Worm (Caenorhabditis elegans) whole organism, L4 larva: ENCODE data around the gene rmif-2.

Experiments used
- F49E8.2 ChIP-seq: sonication (generic microtip); optimal IDR thresholded peaks from 2 replicates; lab custom pipeline; 2016; ENCODE audit warnings: missing compliant biosample characterization, mild to moderate bottlenecking, missing genetic modification characterization, borderline replicate concordance
- T26A8.4 ChIP-seq: fragments of 200-800 bp; sonication (Bioruptor generic); IDR thresholded peaks from 2 replicates; pipeline ENCODE4 v1.3.6; 2022; ENCODE audit warnings: missing genetic modification characterization, missing compliant biosample characterization
- Y48G9A.11 ChIP-seq: fragments of 200-800 bp; sonication (Bioruptor generic); IDR thresholded peaks from 2 replicates; pipeline ENCODE4 v1.3.6; 2022; ENCODE audit warnings: missing genetic modification reagents, missing genetic modification characterization, missing compliant biosample characterization
- aha-1 ChIP-seq: fragments of 150-350 bp; peaks from one replicate; lab custom pipeline; 2014; ENCODE audit warnings: missing biosample characterization, missing genetic modification characterization
- ceh-20 ChIP-seq: fragments of 200-800 bp; sonication (Bioruptor generic); IDR thresholded peaks from 2 replicates; pipeline ENCODE4 v1.3.6; 2022; ENCODE audit warnings: missing genetic modification reagents, missing genetic modification characterization, missing compliant biosample characterization
- ceh-32 ChIP-seq: sonication (generic microtip); optimal IDR thresholded peaks from 2 replicates; lab custom pipeline; 2016; ENCODE audit warnings: mild to moderate bottlenecking, missing genetic modification characterization, missing compliant biosample characterization; ENCODE audit not compliant: poor library complexity
- ceh-62 ChIP-seq: sonication (generic microtip); optimal IDR thresholded peaks from 2 replicates; lab custom pipeline; 2017; ENCODE audit warnings: missing biosample characterization, missing genetic modification characterization
- daf-16 ChIP-seq, 3 experiments: sonication (generic microtip); optimal IDR thresholded peaks; 2 replicates each; lab custom pipeline; 2016 to 2017; ENCODE audit warnings: missing genetic modification characterization in 3 of 3, missing genetic modification reagents in 3 of 3, mild to moderate bottlenecking in 2 of 3, missing compliant biosample characterization in 2 of 3, missing biosample characterization in 1 of 3, moderate library complexity in 1 of 3
- daf-19 ChIP-seq: fragments of 200-800 bp; sonication (Bioruptor generic); conservative IDR thresholded peaks from 2 replicates; pipeline ENCODE4 v1.3.6; 2022; ENCODE audit warnings: missing genetic modification characterization, missing compliant biosample characterization
- daf-8 ChIP-seq: fragments of 200-800 bp; sonication (Bioruptor generic); IDR thresholded peaks from 2 replicates; pipeline ENCODE4 v1.3.6; 2022; ENCODE audit warnings: missing genetic modification characterization, missing compliant biosample characterization
- dmd-6 ChIP-seq: fragments of 200-800 bp; sonication (Bioruptor generic); IDR thresholded peaks from 2 replicates; pipeline ENCODE4 v1.3.6; 2022; ENCODE audit warnings: missing genetic modification reagents, missing genetic modification characterization, missing compliant biosample characterization
- duxl-1 ChIP-seq: sonication (generic microtip); optimal IDR thresholded peaks from 2 replicates; lab custom pipeline; 2016; ENCODE audit warnings: mild to moderate bottlenecking, missing genetic modification characterization, moderate library complexity, missing compliant biosample characterization; ENCODE audit not compliant: poor library complexity
- gei-8 ChIP-seq: fragments of 200-800 bp; sonication (Bioruptor generic); optimal IDR thresholded peaks from 2 replicates; lab custom pipeline; 2018; ENCODE audit warnings: mild to moderate bottlenecking, missing genetic modification characterization, missing compliant biosample characterization
- hlh-11 ChIP-seq: fragments of 200-800 bp; sonication (Bioruptor generic); optimal IDR thresholded peaks from 2 replicates; lab custom pipeline; 2018; ENCODE audit warnings: mild to moderate bottlenecking, missing genetic modification characterization, missing compliant biosample characterization
- jun-1 ChIP-seq: fragments of 150-350 bp; optimal IDR thresholded peaks from 2 replicates; lab custom pipeline; 2014; ENCODE audit warnings: missing biosample characterization, missing genetic modification reagents, missing genetic modification characterization
- lim-7 ChIP-seq: fragments of 200-800 bp; sonication (Bioruptor generic); IDR thresholded peaks from 2 replicates; pipeline ENCODE4 v1.3.6; 2022; ENCODE audit warnings: missing genetic modification characterization, missing compliant biosample characterization
- lin-1 ChIP-seq: fragments of 200-800 bp; sonication (Bioruptor generic); IDR thresholded peaks from 2 replicates; pipeline ENCODE4 v1.3.6; 2022; ENCODE audit warnings: missing genetic modification reagents, missing genetic modification characterization, missing compliant biosample characterization
- lin-38 ChIP-seq: fragments of 200-800 bp; sonication (Bioruptor generic); IDR thresholded peaks from 2 replicates; pipeline ENCODE4 v1.3.6; 2022; ENCODE audit warnings: missing genetic modification reagents, missing genetic modification characterization, missing compliant biosample characterization
- lir-3 ChIP-seq: sonication (generic microtip); optimal IDR thresholded peaks from 2 replicates; lab custom pipeline; 2016; ENCODE audit warnings: mild to moderate bottlenecking, missing genetic modification characterization, missing compliant biosample characterization
- lsy-2 ChIP-seq, 2 experiments: fragments of 150-350 bp in 1 of 2; sonication (generic microtip) in 1 of 2; optimal IDR thresholded peaks; 2 replicates each; lab custom pipeline; 2014 to 2017; ENCODE audit warnings: missing biosample characterization in 2 of 2, missing genetic modification characterization in 2 of 2
- mdt-29 ChIP-seq: fragments of 200-800 bp; sonication (Bioruptor generic); IDR thresholded peaks from 2 replicates; pipeline ENCODE4 v1.3.6; 2022; ENCODE audit warnings: missing genetic modification reagents, missing genetic modification characterization, missing compliant biosample characterization
- mep-1 ChIP-seq: fragments of 150-350 bp; sonication (generic microtip); optimal IDR thresholded peaks from 3 replicates; lab custom pipeline; 2014; ENCODE audit warnings: missing biosample characterization, missing genetic modification characterization
- mes-2 ChIP-seq: sonication (generic microtip); optimal IDR thresholded peaks from 2 replicates; lab custom pipeline; 2016; ENCODE audit warnings: missing genotype, mild to moderate bottlenecking, missing genetic modification characterization, missing compliant biosample characterization; ENCODE audit not compliant: poor library complexity, severe bottlenecking
- mxl-2 ChIP-seq: fragments of 200-800 bp; sonication (Bioruptor generic); conservative IDR thresholded peaks from 2 replicates; pipeline ENCODE4 v1.3.6; 2022; ENCODE audit warnings: missing genetic modification reagents, missing genetic modification characterization, missing compliant biosample characterization
- mxl-3 ChIP-seq: fragments of 200-800 bp; sonication (Bioruptor generic); optimal IDR thresholded peaks from 2 replicates; lab custom pipeline; 2018; ENCODE audit warnings: mild to moderate bottlenecking, missing genetic modification characterization, missing compliant biosample characterization
- nhr-11 ChIP-seq: fragments of 150-350 bp; optimal IDR thresholded peaks from 2 replicates; lab custom pipeline; 2014; ENCODE audit warnings: missing biosample characterization, missing genetic modification characterization
- nhr-111 ChIP-seq: fragments of 200-800 bp; sonication (Bioruptor generic); optimal IDR thresholded peaks from 2 replicates; lab custom pipeline; 2018; ENCODE audit warnings: mild to moderate bottlenecking, missing genetic modification characterization, missing compliant biosample characterization
- nhr-28 ChIP-seq: fragments of 150-350 bp; optimal IDR thresholded peaks from 2 replicates; lab custom pipeline; 2014; ENCODE audit warnings: missing biosample characterization, missing genetic modification characterization
- nhr-77 ChIP-seq: fragments of 150-350 bp; optimal IDR thresholded peaks from 2 replicates; lab custom pipeline; 2014; ENCODE audit warnings: missing biosample characterization, missing genetic modification characterization
- pha-4 ChIP-seq, 2 experiments: fragments of 150-350 bp in 1 of 2; fragments of 200-800 bp in 1 of 2; sonication (Bioruptor generic) in 1 of 2; IDR thresholded peaks in 1 of 2; optimal IDR thresholded peaks in 1 of 2; 2 replicates each; pipeline versions ENCODE4 v1.3.6 to Lab custom; 2014 to 2022; ENCODE audit warnings: missing genetic modification characterization in 2 of 2, missing genetic modification reagents in 2 of 2, missing biosample characterization in 1 of 2, missing compliant biosample characterization in 1 of 2
- php-3 ChIP-seq: fragments of 200-800 bp; sonication (Bioruptor generic); IDR thresholded peaks from 2 replicates; pipeline ENCODE4 v1.3.6; 2022; ENCODE audit warnings: missing genetic modification reagents, missing genetic modification characterization, missing compliant biosample characterization
- pqm-1 ChIP-seq: sonication (generic microtip); optimal IDR thresholded peaks from 2 replicates; lab custom pipeline; 2017; ENCODE audit warnings: missing biosample characterization, missing genetic modification characterization
- rbr-2 ChIP-seq: sonication (generic microtip); optimal IDR thresholded peaks from 2 replicates; lab custom pipeline; 2016; ENCODE audit warnings: missing genotype, missing genetic modification characterization, missing compliant biosample characterization
- spr-3 ChIP-seq: fragments of 200-800 bp; sonication (Bioruptor generic); optimal IDR thresholded peaks from 2 replicates; lab custom pipeline; 2018; ENCODE audit warnings: mild to moderate bottlenecking, missing genetic modification characterization, missing compliant biosample characterization
- tra-1 ChIP-seq: fragments of 200-800 bp; sonication (Bioruptor generic); IDR thresholded peaks from 2 replicates; pipeline ENCODE4 v1.3.6; 2022; ENCODE audit warnings: missing genetic modification reagents, missing genetic modification characterization, missing compliant biosample characterization
- unc-62 ChIP-seq, 3 experiments: fragments of 150-350 bp in 1 of 3; sonication (generic microtip); optimal IDR thresholded peaks in 2 of 3; peaks in 1 of 3; 1 replicate in 1 of 3; 2 replicates in 2 of 3; lab custom pipeline; 2014 to 2017; ENCODE audit warnings: missing biosample characterization in 3 of 3, missing genetic modification characterization in 3 of 3, missing genetic modification reagents in 3 of 3, missing genotype in 1 of 3
- zfp-2 ChIP-seq: sonication (generic microtip); optimal IDR thresholded peaks from 2 replicates; lab custom pipeline; 2016; ENCODE audit warnings: mild to moderate bottlenecking, missing genetic modification characterization, missing compliant biosample characterization
- ztf-7 ChIP-seq: fragments of 150-350 bp; optimal IDR thresholded peaks from 2 replicates; lab custom pipeline; 2014; ENCODE audit warnings: missing biosample characterization, missing genetic modification characterization

Gene rmif-2

DNA sequence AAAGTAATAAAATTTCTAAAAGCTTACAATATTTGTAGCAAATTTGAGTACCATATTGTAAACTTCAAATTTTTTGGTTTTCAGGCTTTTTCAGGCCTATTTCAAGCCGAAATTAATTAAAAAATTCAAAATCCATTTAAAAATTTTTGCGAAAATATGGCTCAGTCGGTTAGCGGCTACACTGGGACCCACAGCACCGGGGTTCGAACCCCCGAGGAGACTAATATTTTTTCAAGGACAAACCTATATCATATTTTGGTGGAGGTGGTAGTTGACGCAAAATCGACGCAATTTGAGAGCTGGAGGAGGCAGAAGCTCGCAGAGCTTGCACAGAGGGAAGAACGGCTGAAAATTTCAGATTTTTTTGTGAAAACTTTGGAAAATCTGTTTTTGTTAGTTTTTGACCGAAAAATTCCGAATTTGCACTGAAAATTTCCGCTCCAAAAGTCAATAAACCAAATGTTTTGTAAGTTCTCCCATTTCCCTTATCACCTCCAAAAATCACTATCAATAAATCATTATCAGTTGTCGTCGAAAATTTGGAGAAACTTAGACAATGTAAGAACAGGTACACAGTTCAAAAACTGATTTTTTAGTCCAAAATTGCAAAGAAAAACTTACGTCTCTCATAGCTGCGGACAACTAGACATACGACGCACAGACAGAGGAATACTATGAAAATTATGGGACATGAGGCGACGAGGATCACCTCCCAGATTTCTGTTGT, 33.8 kb upstream of the rmif-2 start:
- TF ChIP-seq lin-38 (GFP tag; lab: Robert Waterston, UW): 0 out of 2 replicates have a peak, but pooled peaks have one; percentile 34
- peak; percentile 78 for TF ChIP-seq dmd-6
- no peak for TF ChIP-seq daf-19 (GFP tag; lab: Robert Waterston, UW)
- no peak for TF ChIP-seq spr-3 (GFP tag; lab: Kevin White, UChicago)
- TF ChIP-seq daf-16 (GFP tag; optimal IDR thresholded peaks at IDR 0.05; lab: Kevin White, UChicago): no peak
- peak; percentile 31 for TF ChIP-seq daf-16 (tag; optimal IDR thresholded peaks at IDR 0.05; lab: Kevin White, UChicago)
- TF ChIP-seq hlh-11: peak; percentile 25
- TF ChIP-seq lsy-2 (tag; optimal IDR thresholded peaks at IDR 0.05; lab: Kevin White, UChicago): no peak
- peak; percentile 84 for TF ChIP-seq nhr-28
- no peak for TF ChIP-seq mdt-29 (GFP tag; lab: Robert Waterston, UW)
- TF ChIP-seq lim-7 (GFP tag; lab: Robert Waterston, UW): 0 out of 2 replicates have a peak, but pooled peaks have one; percentile 23
- TF ChIP-seq lin-1 (GFP tag; lab: Robert Waterston, UW): 0 out of 2 replicates have a peak, but pooled peaks have one; percentile 11
- peak in 1 of 2 experiments; percentile 78 for TF ChIP-seq unc-62 (GFP tag; optimal IDR thresholded peaks at IDR 0.05 in 1 of 2; lab: Kevin White, UChicago)
- no peak for TF ChIP-seq unc-62 (tag; optimal IDR thresholded peaks at IDR 0.05; lab: Kevin White, UChicago)
- TF ChIP-seq nhr-77: peak; percentile 4
- TF ChIP-seq pqm-1 (tag; lab: Kevin White, UChicago): peak; percentile 64
- peak; percentile 51; the same call in 1 of the 2 replicates for TF ChIP-seq php-3 (GFP tag; lab: Robert Waterston, UW)
- no peak for TF ChIP-seq mep-1 (tag; lab: Kevin White, UChicago)
- TF ChIP-seq ceh-20 (GFP tag; lab: Robert Waterston, UW): peak; percentile 73

DNA sequence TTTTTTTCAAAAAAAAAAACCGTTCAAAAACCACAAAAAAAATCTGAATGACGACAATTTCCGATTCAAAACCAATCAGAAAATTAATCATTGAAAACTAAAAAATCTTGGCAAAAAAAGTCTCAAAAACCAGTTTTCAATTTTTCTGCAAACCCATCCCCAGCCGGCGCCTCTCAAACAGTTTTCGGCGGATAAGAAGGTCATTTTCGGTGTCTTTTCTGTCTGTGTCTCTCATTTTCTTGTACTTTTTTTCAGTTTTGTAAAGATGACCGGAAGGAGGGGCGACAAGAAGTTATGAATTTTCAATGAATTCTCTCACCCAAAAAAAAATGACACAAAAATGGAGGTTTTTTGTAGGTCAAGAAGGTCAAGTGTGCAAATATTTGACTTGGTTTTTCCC, 27.2 kb upstream of the rmif-2 start:
- TF ChIP-seq tra-1 (GFP tag; lab: Robert Waterston, UW): 0 out of 2 replicates have a peak, but pooled peaks have one; percentile 20
- TF ChIP-seq ceh-32 (tag; lab: Kevin White, UChicago): no peak
- TF ChIP-seq unc-62 (GFP tag; optimal IDR thresholded peaks at IDR 0.05 in 1 of 2; lab: Kevin White, UChicago): no peak
- TF ChIP-seq unc-62 (tag; optimal IDR thresholded peaks at IDR 0.05; lab: Kevin White, UChicago): no peak
- TF ChIP-seq lir-3: no peak
- TF ChIP-seq T26A8.4: no peak
- TF ChIP-seq aha-1 (tag; lab: Kevin White, UChicago): no peak
- TF ChIP-seq ztf-7 (tag; lab: Kevin White, UChicago): no peak
- TF ChIP-seq pha-4 (GFP tag; IDR thresholded peaks at IDR 0.05; lab: Robert Waterston, UW): no peak
- no peak for TF ChIP-seq pha-4 (tag; optimal IDR thresholded peaks at IDR 0.05; lab: Kevin White, UChicago)

ce11 chrIV:1157928-1158327, 24.5 kb upstream of the rmif-2 start, which contains the start of gene C50A2.3:
Gene C50A2.3, minus strand, starts transcription at chrIV:1158028.
- TF ChIP-seq Y48G9A.11: no peak
- TF ChIP-seq lsy-2 (tag; optimal IDR thresholded peaks at IDR 0.05; lab: Kevin White, UChicago): no peak
- no peak for TF ChIP-seq ceh-62 (tag; lab: Kevin White, UChicago)
- TF ChIP-seq nhr-111 (GFP tag; lab: Kevin White, UChicago): no peak
- TF ChIP-seq jun-1: no peak
- no peak for TF ChIP-seq rbr-2 (tag; lab: Kevin White, UChicago)
- no peak for TF ChIP-seq pha-4 (GFP tag; IDR thresholded peaks at IDR 0.05; lab: Robert Waterston, UW)
- no peak for TF ChIP-seq pha-4 (tag; optimal IDR thresholded peaks at IDR 0.05; lab: Kevin White, UChicago)
- TF ChIP-seq daf-8 (GFP tag; lab: Robert Waterston, UW): no peak
- TF ChIP-seq F49E8.2 (tag; lab: Kevin White, UChicago): no peak
- no peak for TF ChIP-seq nhr-11
- no peak for TF ChIP-seq mxl-2 (GFP tag; lab: Robert Waterston, UW)
- no peak for TF ChIP-seq mes-2 (tag; lab: Kevin White, UChicago)
- TF ChIP-seq tra-1 (GFP tag; lab: Robert Waterston, UW): no peak
- TF ChIP-seq duxl-1 (tag; lab: Kevin White, UChicago): no peak
- no peak for TF ChIP-seq mxl-3 (GFP tag; lab: Kevin White, UChicago)
- TF ChIP-seq lir-3: no peak
- TF ChIP-seq zfp-2 (tag; lab: Kevin White, UChicago): no peak
- no peak for TF ChIP-seq gei-8 (GFP tag; lab: Kevin White, UChicago)
